Worm (Caenorhabditis elegans) whole organism, late embryonic: ENCODE data around the gene nhr-97.

Source experiments
- C08G9.2 ChIP-seq: sonication (generic microtip); optimal IDR thresholded peaks from 2 replicates; lab custom pipeline; 2016; ENCODE audit warnings: mild to moderate bottlenecking, missing genetic modification characterization, moderate library complexity, missing compliant biosample characterization
- C38D4.7 ChIP-seq: fragments of 200-800 bp; sonication (Bioruptor generic); optimal IDR thresholded peaks from 2 replicates; lab custom pipeline; 2018; ENCODE audit warnings: mild to moderate bottlenecking, missing genetic modification characterization, moderate library complexity, missing compliant biosample characterization
- F13H6.1 ChIP-seq: sonication (generic microtip); optimal IDR thresholded peaks from 2 replicates; lab custom pipeline; 2016; ENCODE audit warnings: missing genetic modification characterization, missing compliant biosample characterization
- K09A11.1 ChIP-seq: sonication (generic microtip); optimal IDR thresholded peaks from 2 replicates; lab custom pipeline; 2017; ENCODE audit warnings: antibody characterized with exemption, mild to moderate bottlenecking, missing genetic modification characterization, missing compliant biosample characterization; ENCODE audit not compliant: insufficient read depth
- ahr-1 ChIP-seq: sonication (generic microtip); optimal IDR thresholded peaks from 2 replicates; lab custom pipeline; 2016; ENCODE audit warnings: missing genetic modification characterization, missing compliant biosample characterization
- ama-1 ChIP-seq: fragments of 150-350 bp; optimal IDR thresholded peaks from 2 replicates; lab custom pipeline; 2014
- ceh-14 ChIP-seq: sonication (generic microtip); optimal IDR thresholded peaks from 2 replicates; lab custom pipeline; 2016; ENCODE audit warnings: missing genotype, missing genetic modification characterization, missing compliant biosample characterization
- ceh-18 ChIP-seq: sonication (generic microtip); optimal IDR thresholded peaks from 2 replicates; lab custom pipeline; 2016; ENCODE audit warnings: missing genetic modification characterization, missing compliant biosample characterization
- ceh-19 ChIP-seq: fragments of 200-800 bp; sonication (Bioruptor generic); optimal IDR thresholded peaks from 2 replicates; lab custom pipeline; 2018; ENCODE audit warnings: mild to moderate bottlenecking, missing genetic modification characterization, missing compliant biosample characterization
- ceh-30 ChIP-seq: fragments of 150-350 bp; optimal IDR thresholded peaks from 2 replicates; lab custom pipeline; 2014; ENCODE audit warnings: missing biosample characterization, missing genetic modification characterization
- ceh-34 ChIP-seq: sonication (generic microtip); optimal IDR thresholded peaks from 2 replicates; lab custom pipeline; 2016; ENCODE audit warnings: mild to moderate bottlenecking, missing genetic modification characterization, missing compliant biosample characterization
- ceh-48 ChIP-seq: sonication (generic microtip); optimal IDR thresholded peaks from 2 replicates; lab custom pipeline; 2016; ENCODE audit warnings: missing genetic modification characterization, inconsistent platforms, missing compliant biosample characterization
- ceh-6 ChIP-seq: fragments of 200-800 bp; sonication (Bioruptor generic); optimal IDR thresholded peaks from 2 replicates; lab custom pipeline; 2018; ENCODE audit warnings: mild to moderate bottlenecking, missing genetic modification characterization, missing compliant biosample characterization
- che-1 ChIP-seq: sonication (generic microtip); optimal IDR thresholded peaks from 2 replicates; lab custom pipeline; 2016; ENCODE audit warnings: mild to moderate bottlenecking, missing genetic modification characterization, missing compliant biosample characterization
- dve-1 ChIP-seq: sonication (generic microtip); optimal IDR thresholded peaks from 2 replicates; lab custom pipeline; 2017; ENCODE audit warnings: antibody characterized with exemption, mild to moderate bottlenecking, missing genetic modification characterization, missing compliant biosample characterization
- ets-4 ChIP-seq: sonication (generic microtip); optimal IDR thresholded peaks from 2 replicates; lab custom pipeline; 2016; ENCODE audit warnings: missing genetic modification characterization, missing compliant biosample characterization
- fax-1 ChIP-seq: sonication (generic microtip); optimal IDR thresholded peaks from 2 replicates; lab custom pipeline; 2016; ENCODE audit warnings: missing genotype, missing genetic modification characterization, missing compliant biosample characterization
- hlh-15 ChIP-seq: sonication (generic microtip); optimal IDR thresholded peaks from 2 replicates; lab custom pipeline; 2016; ENCODE audit warnings: missing genetic modification characterization, missing compliant biosample characterization
- hlh-30 ChIP-seq: sonication (generic microtip); optimal IDR thresholded peaks from 2 replicates; lab custom pipeline; 2017; ENCODE audit warnings: antibody characterized with exemption, missing genetic modification characterization, missing compliant biosample characterization; ENCODE audit not compliant: insufficient read depth
- hlh-6 ChIP-seq: sonication (generic microtip); optimal IDR thresholded peaks from 2 replicates; lab custom pipeline; 2016; ENCODE audit warnings: missing genotype, missing genetic modification characterization, missing compliant biosample characterization
- lim-6 ChIP-seq: sonication (generic microtip); optimal IDR thresholded peaks from 2 replicates; lab custom pipeline; 2016; ENCODE audit warnings: missing genetic modification characterization, missing compliant biosample characterization
- nhr-11 ChIP-seq: fragments of 150-350 bp; optimal IDR thresholded peaks from 2 replicates; lab custom pipeline; 2014; ENCODE audit warnings: missing biosample characterization, missing genetic modification characterization
- nhr-232 ChIP-seq: sonication (generic microtip); optimal IDR thresholded peaks from 2 replicates; lab custom pipeline; 2016; ENCODE audit warnings: missing genetic modification characterization, missing compliant biosample characterization
- pat-9 ChIP-seq: fragments of 200-800 bp; sonication (Bioruptor generic); optimal IDR thresholded peaks from 2 replicates; lab custom pipeline; 2018; ENCODE audit warnings: mild to moderate bottlenecking, missing genetic modification characterization, moderate library complexity, missing compliant biosample characterization
- pros-1 ChIP-seq: fragments of 150-350 bp; optimal IDR thresholded peaks from 2 replicates; lab custom pipeline; 2014; ENCODE audit warnings: missing biosample characterization, missing genetic modification reagents, missing genetic modification characterization
- ref-2 ChIP-seq: sonication (generic microtip); optimal IDR thresholded peaks from 2 replicates; lab custom pipeline; 2016; ENCODE audit warnings: missing genetic modification characterization, missing compliant biosample characterization
- rnt-1 ChIP-seq: sonication (generic microtip); optimal IDR thresholded peaks from 2 replicates; lab custom pipeline; 2016; ENCODE audit warnings: missing genetic modification characterization, missing compliant biosample characterization
- sdc-2 ChIP-seq: sonication (generic microtip); optimal IDR thresholded peaks from 2 replicates; lab custom pipeline; 2016; ENCODE audit warnings: missing genotype, missing genetic modification characterization, missing compliant biosample characterization
- sox-2 ChIP-seq: fragments of 200-800 bp; sonication (Bioruptor generic); IDR thresholded peaks from 2 replicates; pipeline ENCODE4 v1.3.6; 2022; ENCODE audit warnings: missing genetic modification reagents, missing genetic modification characterization, missing compliant biosample characterization
- ttx-3 ChIP-seq: sonication (generic microtip); optimal IDR thresholded peaks from 2 replicates; lab custom pipeline; 2016; ENCODE audit warnings: missing genetic modification reagents, missing genetic modification characterization, missing compliant biosample characterization
- unc-42 ChIP-seq: sonication (generic microtip); optimal IDR thresholded peaks from 2 replicates; lab custom pipeline; 2016; ENCODE audit warnings: missing genotype, missing genetic modification characterization, missing compliant biosample characterization

The nhr-97 gene

ce11 chrIV:9724948-9725347, 32.5 kb upstream of the nhr-97 start, which contains the start of the genes nhr-138 and C28D4.18:
Gene nhr-138, plus strand, starts transcription at chrIV:9725251.
Gene C28D4.18, plus strand, starts transcription at chrIV:9725280.
- TF ChIP-seq C08G9.2 (tag; lab: Kevin White, UChicago), result no peak
- TF ChIP-seq, all 69 proteins: peak for 0

- TF ChIP-seq pros-1 (tag; lab: Kevin White, UChicago), result no peak
- no peak for TF ChIP-seq sox-2 (GFP tag; lab: Robert Waterston, UW)
- TF ChIP-seq ceh-34 (tag; lab: Kevin White, UChicago), result no peak
- no peak for TF ChIP-seq ahr-1 (tag; lab: Kevin White, UChicago)
- no peak for TF ChIP-seq fax-1 (tag; lab: Kevin White, UChicago)
- TF ChIP-seq ref-2 (tag; lab: Kevin White, UChicago), result no peak
- TF ChIP-seq ceh-18 (tag; lab: Kevin White, UChicago), result no peak
- no peak for TF ChIP-seq ceh-19 (GFP tag; lab: Kevin White, UChicago)
- TF ChIP-seq ceh-14 (tag; lab: Kevin White, UChicago), result no peak
Measured at ce11 chrIV:9725468-9725985, 31.9 kb upstream of the nhr-97 start.

DNA sequence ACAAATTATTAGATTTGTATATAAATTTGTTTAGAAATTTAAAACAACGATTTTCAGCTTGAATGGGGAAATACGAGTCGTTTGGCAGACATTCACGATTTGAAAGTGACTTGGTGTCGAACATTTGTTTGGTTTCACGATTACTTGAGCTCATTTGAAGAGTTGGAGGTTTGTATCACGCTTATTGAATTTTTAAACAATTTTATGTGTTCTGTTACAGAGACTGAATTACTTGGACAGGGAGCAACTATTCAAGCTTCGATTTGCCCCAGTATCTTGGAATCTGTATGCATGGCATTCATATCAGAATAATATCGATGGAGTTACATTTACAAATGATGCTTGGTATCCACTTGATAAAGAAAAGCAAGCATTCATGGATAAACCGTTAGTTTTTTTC, 30.2 kb upstream of the nhr-97 start:
- no peak for TF ChIP-seq che-1
- TF ChIP-seq K09A11.1 (tag; lab: Kevin White, UChicago), result no peak
- no peak for TF ChIP-seq nhr-232 (tag; lab: Kevin White, UChicago)
- TF ChIP-seq ceh-19 (GFP tag; lab: Kevin White, UChicago), result no peak
- no peak for TF ChIP-seq ceh-6

DNA sequence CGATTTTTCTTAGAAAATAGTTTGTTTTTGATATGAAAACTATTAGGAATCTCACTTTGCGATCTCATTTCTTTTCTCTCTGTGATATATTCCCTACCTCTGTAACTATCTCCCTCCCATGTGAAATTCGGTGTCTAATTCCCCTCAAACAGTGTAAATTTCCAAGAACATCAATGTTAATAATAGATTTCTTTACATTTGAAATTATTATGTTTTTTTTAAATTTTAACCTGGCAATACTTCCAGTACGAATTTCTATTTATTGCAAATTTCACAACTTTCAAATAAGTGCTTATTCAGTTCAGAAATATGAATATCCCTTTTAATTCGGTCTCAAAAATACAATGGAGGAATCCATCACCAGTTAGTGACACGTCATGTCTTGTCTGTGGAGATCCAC, 29.1 kb upstream of the nhr-97 start, which contains the start of gene nhr-100:
nhr-100 (plus strand) TSS at position 301 of the 400 bp plus-strand sequence.
- no peak for TF ChIP-seq hlh-30 (tag; lab: Kevin White, UChicago)
- no peak for TF ChIP-seq sdc-2
- TF ChIP-seq K09A11.1 (tag; lab: Kevin White, UChicago), result no peak
- TF ChIP-seq hlh-6, result no peak
- no peak for TF ChIP-seq ref-2 (tag; lab: Kevin White, UChicago)
- TF ChIP-seq ets-4 (tag; lab: Kevin White, UChicago), result no peak
- TF ChIP-seq C08G9.2 (tag; lab: Kevin White, UChicago), result no peak
- no peak for TF ChIP-seq unc-42 (tag; lab: Kevin White, UChicago)
- no peak for TF ChIP-seq ceh-14 (tag; lab: Kevin White, UChicago)
- no peak for TF ChIP-seq C38D4.7 (GFP tag; lab: Kevin White, UChicago)
- TF ChIP-seq F13H6.1 (tag; lab: Kevin White, UChicago), result no peak

DNA sequence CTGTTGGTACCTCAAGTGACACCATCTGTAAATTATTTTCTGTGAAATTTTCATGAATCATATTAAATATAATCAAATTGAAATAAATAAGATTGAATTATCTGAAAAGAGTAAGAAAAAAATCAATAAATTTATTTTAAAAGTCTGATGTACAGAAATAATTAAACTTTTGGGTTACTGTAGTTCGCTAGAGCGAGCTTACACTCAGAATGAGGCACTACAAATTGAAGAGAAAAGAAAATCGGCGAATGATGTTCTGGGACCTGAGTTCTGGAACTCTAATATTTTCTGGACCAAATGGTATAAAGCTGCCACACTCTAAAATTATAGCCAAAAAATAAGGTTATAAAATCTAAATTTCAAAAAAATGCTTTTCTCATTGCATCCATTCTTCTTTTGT, 23.5 kb upstream of the nhr-97 start:
- TF ChIP-seq ttx-3 (tag; lab: Kevin White, UChicago) (no peak), dve-1 (tag; lab: Kevin White, UChicago) (no peak), hlh-15 (tag; lab: Kevin White, UChicago) (no peak), rnt-1 (tag; lab: Kevin White, UChicago) (no peak), ama-1 (lab: Kevin White, UChicago) (no peak), pat-9 (tag; lab: Kevin White, UChicago) (no peak), C08G9.2 (tag; lab: Kevin White, UChicago) (no peak), ceh-18 (tag; lab: Kevin White, UChicago) (no peak), ceh-14 (tag; lab: Kevin White, UChicago) (no peak), hlh-6 (no peak), ceh-30 (no peak), nhr-11 (no peak), ceh-48 (no peak), lim-6 (tag; lab: Kevin White, UChicago) (no peak), K09A11.1 (tag; lab: Kevin White, UChicago) (no peak), ref-2 (tag; lab: Kevin White, UChicago) (no peak), ceh-19 (GFP tag; lab: Kevin White, UChicago) (no peak)
- TF ChIP-seq, all 69 proteins: peak for 0
